Worm (Caenorhabditis elegans): ENCODE results near the gene dhps-1.
A peak's percentile ranks its signal among the peaks of the same experiment; 100 is the strongest.

ce11 chrII:11960596-11961217 is 32.1 kb upstream of the dhps-1 start:
- TF ChIP-seq flt-1 (GFP tag; IDR thresholded peaks at IDR 0.05) (peak; percentile 100), med-1 (GFP tag; optimal IDR thresholded peaks at IDR 0.05; ENCODE audit: insufficient read depth) (peak; percentile 95), tab-1 (GFP tag; IDR thresholded peaks at IDR 0.05) (peak; percentile 100), ztf-23 (GFP tag; IDR thresholded peaks at IDR 0.05) (peak; percentile 99), ztf-29 (GFP tag; IDR thresholded peaks at IDR 0.05) (peak; percentile 100), cog-1 (tag; optimal IDR thresholded peaks at IDR 0.05) (peak; percentile 100), klf-2 (GFP tag; conservative IDR thresholded peaks at IDR 0.05) (peak; percentile 100), T22C8.4 (GFP tag; IDR thresholded peaks at IDR 0.05) (peak; percentile 99)
